Worm (Caenorhabditis elegans) whole organism, early embryonic: ENCODE data around the gene oac-53.

Experiments used
- B0310.2 ChIP-seq: sonication (generic microtip); optimal IDR thresholded peaks from 2 replicates; lab custom pipeline; 2016; ENCODE audit warnings: mild to moderate bottlenecking, missing genetic modification characterization, missing compliant biosample characterization
- F13C5.2 ChIP-seq: sonication (generic microtip); optimal IDR thresholded peaks from 2 replicates; lab custom pipeline; 2017; ENCODE audit warnings: mild to moderate bottlenecking, missing genetic modification characterization, inconsistent platforms, missing compliant biosample characterization
- aly-1 ChIP-seq: sonication (generic microtip); optimal IDR thresholded peaks from 2 replicates; lab custom pipeline; 2016; ENCODE audit warnings: missing genetic modification characterization, missing compliant biosample characterization
- ama-1 ChIP-seq: fragments of 150-350 bp; optimal IDR thresholded peaks from 2 replicates; lab custom pipeline; 2014
- ceh-13 ChIP-seq: fragments of 200-800 bp; sonication (Bioruptor generic); optimal IDR thresholded peaks from 2 replicates; lab custom pipeline; 2018; ENCODE audit warnings: mild to moderate bottlenecking, missing genetic modification characterization, missing compliant biosample characterization
- ceh-36 ChIP-seq: sonication (generic microtip); optimal IDR thresholded peaks from 2 replicates; lab custom pipeline; 2016; ENCODE audit warnings: missing genetic modification characterization, inconsistent platforms, missing compliant biosample characterization
- ets-7 ChIP-seq: sonication (generic microtip); optimal IDR thresholded peaks from 2 replicates; lab custom pipeline; 2016; ENCODE audit warnings: missing genotype, missing genetic modification characterization, missing compliant biosample characterization
- flt-1 ChIP-seq: fragments of 200-800 bp; sonication (Bioruptor generic); IDR thresholded peaks from 2 replicates; pipeline ENCODE4 v1.3.6; 2022; ENCODE audit warnings: missing genetic modification characterization, missing compliant biosample characterization
- hmbx-1 ChIP-seq: sonication (generic microtip); optimal IDR thresholded peaks from 2 replicates; lab custom pipeline; 2016; ENCODE audit warnings: mild to moderate bottlenecking, missing genetic modification characterization, missing compliant biosample characterization
- hmg-4 ChIP-seq: fragments of 200-800 bp; sonication (Bioruptor generic); optimal IDR thresholded peaks from 2 replicates; lab custom pipeline; 2018; ENCODE audit warnings: mild to moderate bottlenecking, missing genetic modification characterization, missing compliant biosample characterization
- hnd-1 ChIP-seq: sonication (generic microtip); optimal IDR thresholded peaks from 2 replicates; lab custom pipeline; 2016; ENCODE audit warnings: missing genetic modification characterization, missing compliant biosample characterization
- pes-1 ChIP-seq: fragments of 200-800 bp; sonication (Bioruptor generic); IDR thresholded peaks from 2 replicates; pipeline ENCODE4 v1.3.6; 2022; ENCODE audit warnings: missing genetic modification reagents, missing genetic modification characterization, missing compliant biosample characterization
- scrt-1 ChIP-seq: fragments of 200-800 bp; sonication (Bioruptor generic); IDR thresholded peaks from 2 replicates; pipeline ENCODE4 v1.3.6; 2022; ENCODE audit warnings: missing genetic modification characterization, missing compliant biosample characterization
- sea-1 ChIP-seq: fragments of 200-800 bp; sonication (Bioruptor generic); conservative IDR thresholded peaks from 2 replicates; pipeline ENCODE4 v1.3.6; 2022; ENCODE audit warnings: missing genetic modification characterization, missing compliant biosample characterization
- tbx-11 ChIP-seq: fragments of 200-800 bp; sonication (Bioruptor generic); IDR thresholded peaks from 2 replicates; pipeline ENCODE4 v1.3.6; 2022; ENCODE audit warnings: missing genetic modification characterization, missing compliant biosample characterization
- tbx-37 ChIP-seq: fragments of 200-800 bp; sonication (Bioruptor generic); conservative IDR thresholded peaks from 2 replicates; pipeline ENCODE4 v1.3.6; 2022; ENCODE audit warnings: missing genetic modification reagents, missing genetic modification characterization, missing compliant biosample characterization
- tra-4 ChIP-seq: sonication (generic microtip); optimal IDR thresholded peaks from 2 replicates; lab custom pipeline; 2017; ENCODE audit warnings: missing genetic modification characterization, missing compliant biosample characterization

oac-53 gene

DNA sequence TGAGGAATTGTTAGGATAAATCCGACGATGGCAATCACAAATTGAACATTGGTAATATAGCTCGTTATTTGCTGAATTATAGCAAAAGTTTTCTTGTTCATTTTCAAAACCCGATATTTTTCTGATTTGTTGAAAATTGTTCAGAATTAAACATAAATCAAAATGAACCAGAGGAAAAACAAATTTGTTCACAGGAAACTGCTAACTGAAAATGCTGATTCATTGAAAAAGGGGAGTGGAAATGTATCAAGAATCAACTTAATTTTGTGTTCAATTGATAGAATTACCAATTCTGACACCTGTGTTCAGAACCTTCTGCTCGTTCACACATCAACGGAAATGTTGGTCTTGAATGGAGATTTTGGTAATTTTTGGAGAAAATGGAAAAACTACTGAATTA, 15.8 kb upstream of the oac-53 start, which contains the start of gene srw-77:
Gene srw-77, minus strand, starts transcription at position 101 of the 400 bp plus-strand sequence.
- TF ChIP-seq ceh-13 (GFP tag; lab: Kevin White, UChicago) (no peak), scrt-1 (no peak)

DNA sequence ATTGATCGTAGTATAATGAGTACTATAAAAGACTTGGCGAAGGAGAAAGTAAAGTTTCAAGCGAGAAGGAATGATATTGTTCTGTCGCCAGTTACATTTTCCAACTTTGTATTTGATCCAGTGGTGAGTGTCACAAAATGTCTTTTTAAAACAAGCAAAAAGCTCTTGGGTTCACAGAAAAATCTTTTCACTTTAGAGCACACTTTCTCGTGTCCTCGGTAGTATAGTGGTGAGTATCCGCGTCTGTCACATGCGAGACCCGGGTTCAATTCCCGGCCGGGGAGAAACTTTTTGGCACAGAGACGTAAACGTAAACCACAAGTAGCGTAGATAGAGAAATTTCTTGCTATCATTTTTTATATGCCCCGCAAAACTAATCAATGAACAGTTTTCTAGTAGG, 12.6 kb upstream of the oac-53 start:
- TF ChIP-seq hmg-4 (GFP tag; lab: Kevin White, UChicago): no peak
- no peak for TF ChIP-seq ceh-13 (GFP tag; lab: Kevin White, UChicago)
- TF ChIP-seq ama-1: no peak
- TF ChIP-seq hnd-1 (tag; lab: Kevin White, UChicago): no peak
- no peak for TF ChIP-seq tbx-37 (GFP tag; lab: Robert Waterston, UW)
- no peak for TF ChIP-seq B0310.2 (tag; lab: Kevin White, UChicago)
- no peak for TF ChIP-seq F13C5.2
- TF ChIP-seq tra-4 (tag; lab: Kevin White, UChicago): no peak
- TF ChIP-seq pes-1 (GFP tag; lab: Robert Waterston, UW): no peak
- TF ChIP-seq flt-1: no peak
- TF ChIP-seq ets-7 (tag; lab: Kevin White, UChicago): no peak
- no peak for TF ChIP-seq hmbx-1

DNA sequence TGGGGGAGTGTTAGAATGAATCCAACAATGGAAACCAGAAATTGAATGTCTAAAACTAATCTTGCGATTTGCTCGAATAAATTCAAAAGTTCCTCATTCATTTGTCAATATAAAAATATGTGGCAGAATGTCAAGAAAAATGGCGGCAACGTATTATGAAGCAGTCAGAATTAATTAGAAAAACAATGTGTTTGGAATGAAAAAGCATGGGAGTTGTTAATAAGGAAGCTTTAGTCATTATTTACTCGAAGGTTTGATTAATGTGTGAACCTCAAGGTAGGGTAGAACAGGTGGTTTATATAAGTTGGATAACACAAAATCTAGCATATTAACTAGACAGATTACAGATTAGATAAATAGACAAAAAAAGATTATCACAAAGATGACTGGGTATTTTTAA, 10.4 kb upstream of the oac-53 start, which contains the start of gene srw-76:
Gene srw-76, minus strand, starts transcription at position 101 of the 400 bp plus-strand sequence.
- TF ChIP-seq F13C5.2 (no peak), hmbx-1 (no peak), scrt-1 (no peak), ets-7 (tag; lab: Kevin White, UChicago) (no peak), ceh-36 (no peak), tra-4 (tag; lab: Kevin White, UChicago) (no peak)

DNA sequence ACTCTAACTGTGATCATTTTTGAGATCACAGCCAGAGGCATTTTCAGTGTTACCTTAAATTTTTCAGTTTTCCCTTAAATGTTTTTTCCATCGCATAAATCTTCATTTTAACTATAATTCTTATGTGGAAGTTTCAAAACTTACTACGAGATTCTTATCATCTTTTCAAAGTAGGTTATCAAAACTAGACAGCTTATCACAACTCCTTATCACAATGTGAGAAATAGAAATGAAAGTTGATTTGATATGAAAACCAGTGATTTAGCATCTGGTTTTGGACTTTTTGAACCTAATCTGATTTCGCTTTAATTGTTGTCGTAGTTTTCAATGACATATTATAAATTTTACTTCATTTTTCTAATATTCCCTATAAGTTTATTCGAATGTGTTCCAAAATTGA, 8.1 kb upstream of the oac-53 start, which contains the start of gene mltn-11:
Gene mltn-11, plus strand, starts transcription at position 276 of the 400 bp plus-strand sequence.
- TF ChIP-seq ama-1 (no peak), hmbx-1 (no peak), hnd-1 (tag; lab: Kevin White, UChicago) (no peak), tra-4 (tag; lab: Kevin White, UChicago) (no peak), F13C5.2 (no peak), hmg-4 (GFP tag; lab: Kevin White, UChicago) (no peak), tbx-11 (GFP tag; lab: Robert Waterston, UW) (no peak), ets-7 (tag; lab: Kevin White, UChicago) (no peak), B0310.2 (tag; lab: Kevin White, UChicago) (no peak), sea-1 (GFP tag; lab: Robert Waterston, UW) (no peak), pes-1 (GFP tag; lab: Robert Waterston, UW) (no peak), flt-1 (no peak)

DNA sequence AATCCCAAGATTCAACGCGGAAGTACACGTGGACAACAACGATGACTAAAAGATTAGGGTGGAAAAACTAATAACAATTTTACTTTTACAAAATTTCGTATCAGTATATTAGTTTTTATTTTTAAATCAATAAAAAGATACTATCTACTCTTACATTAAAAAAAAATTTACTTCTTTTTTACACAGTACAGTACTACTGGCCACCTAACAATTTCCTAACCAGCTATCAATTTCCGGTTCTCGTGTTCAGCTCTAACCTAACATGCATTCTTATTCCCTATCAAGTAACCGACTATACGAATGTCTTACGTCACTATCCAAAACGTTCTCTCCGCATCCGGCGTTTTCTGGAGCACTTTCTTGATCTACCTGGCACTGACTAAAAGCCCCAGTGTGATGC, 1.8 kb upstream of the oac-53 start, which contains the start of gene srd-21:
Gene srd-21, plus strand, starts transcription at position 301 of the 400 bp plus-strand sequence.
- TF ChIP-seq hnd-1 (tag; lab: Kevin White, UChicago): no peak
- TF ChIP-seq hmg-4 (GFP tag; lab: Kevin White, UChicago): no peak
- TF ChIP-seq flt-1: no peak
- no peak for TF ChIP-seq scrt-1
- no peak for TF ChIP-seq ama-1
- no peak for TF ChIP-seq pes-1 (GFP tag; lab: Robert Waterston, UW)
- TF ChIP-seq ceh-13 (GFP tag; lab: Kevin White, UChicago): no peak
- no peak for TF ChIP-seq hmbx-1

DNA sequence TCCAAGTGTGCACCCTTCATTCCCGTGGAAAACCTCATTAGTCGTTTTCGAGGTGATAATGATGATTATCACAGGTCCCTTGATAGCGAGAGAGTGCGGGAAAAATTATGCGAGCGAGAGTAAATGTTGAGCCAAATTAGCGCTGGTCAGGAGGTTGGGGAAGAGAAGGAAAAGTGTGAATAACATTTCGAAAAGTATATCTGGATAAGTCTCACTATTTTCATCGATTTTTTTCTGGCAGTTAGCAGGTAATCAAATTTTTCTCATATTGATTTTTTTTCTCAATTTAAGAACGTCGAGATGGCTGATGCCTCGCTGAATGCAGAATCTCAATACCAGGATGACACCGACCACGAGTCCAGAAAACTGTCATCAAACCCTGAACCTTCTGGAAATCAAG, 1.2 kb upstream of the oac-53 start, which contains the start of gene W06G6.2:
Gene W06G6.2, plus strand, starts transcription at position 301 of the 400 bp plus-strand sequence.
- TF ChIP-seq hmg-4 (GFP tag; lab: Kevin White, UChicago) (no peak), flt-1 (no peak), ceh-13 (GFP tag; lab: Kevin White, UChicago) (no peak), tbx-37 (GFP tag; lab: Robert Waterston, UW) (no peak), sea-1 (GFP tag; lab: Robert Waterston, UW) (no peak), tbx-11 (GFP tag; lab: Robert Waterston, UW) (no peak), hnd-1 (tag; lab: Kevin White, UChicago) (no peak), tra-4 (tag; lab: Kevin White, UChicago) (no peak), ama-1 (no peak), B0310.2 (tag; lab: Kevin White, UChicago) (no peak), aly-1 (tag; lab: Kevin White, UChicago) (no peak), pes-1 (GFP tag; lab: Robert Waterston, UW) (no peak), ets-7 (tag; lab: Kevin White, UChicago) (no peak), hmbx-1 (no peak), scrt-1 (no peak), ceh-36 (no peak), F13C5.2 (no peak)

DNA sequence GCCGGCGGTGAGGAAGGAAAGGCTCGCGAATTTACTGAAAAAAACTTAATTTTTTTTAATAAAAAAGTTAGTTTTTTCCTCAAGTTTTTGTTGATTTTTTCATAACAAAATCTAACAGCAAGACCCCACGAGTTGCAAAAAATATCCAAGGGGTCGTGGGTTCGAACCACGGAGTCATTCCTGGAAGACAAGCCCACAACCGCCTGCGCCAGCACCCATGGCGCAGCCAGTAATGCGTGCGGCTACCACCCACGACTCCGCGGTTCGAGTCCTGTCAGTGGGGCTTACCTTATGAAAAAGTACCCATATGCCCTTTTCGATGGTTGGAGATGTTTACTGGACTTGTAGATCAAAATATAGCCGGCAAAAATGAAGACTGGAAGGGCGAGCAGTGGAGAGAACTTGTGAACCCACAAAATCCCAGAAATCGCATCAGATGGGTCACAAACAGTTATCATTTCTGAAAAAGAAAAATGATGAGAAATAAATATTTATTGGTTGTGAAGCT, 5.0 kb downstream of the oac-53 start, which contains the start of gene Y70C5A.2:
Gene Y70C5A.2, minus strand, starts transcription at position 458 of the 508 bp plus-strand sequence.
- TF ChIP-seq F13C5.2 (no peak), tbx-37 (GFP tag; lab: Robert Waterston, UW) (no peak), hmg-4 (GFP tag; lab: Kevin White, UChicago) (no peak), tbx-11 (GFP tag; lab: Robert Waterston, UW) (no peak), ets-7 (tag; lab: Kevin White, UChicago) (no peak), hmbx-1 (no peak), B0310.2 (tag; lab: Kevin White, UChicago) (no peak), aly-1 (tag; lab: Kevin White, UChicago) (no peak), pes-1 (GFP tag; lab: Robert Waterston, UW) (no peak), ceh-13 (GFP tag; lab: Kevin White, UChicago) (no peak), sea-1 (GFP tag; lab: Robert Waterston, UW) (no peak), tra-4 (tag; lab: Kevin White, UChicago) (no peak), flt-1 (no peak), ama-1 (no peak)

DNA sequence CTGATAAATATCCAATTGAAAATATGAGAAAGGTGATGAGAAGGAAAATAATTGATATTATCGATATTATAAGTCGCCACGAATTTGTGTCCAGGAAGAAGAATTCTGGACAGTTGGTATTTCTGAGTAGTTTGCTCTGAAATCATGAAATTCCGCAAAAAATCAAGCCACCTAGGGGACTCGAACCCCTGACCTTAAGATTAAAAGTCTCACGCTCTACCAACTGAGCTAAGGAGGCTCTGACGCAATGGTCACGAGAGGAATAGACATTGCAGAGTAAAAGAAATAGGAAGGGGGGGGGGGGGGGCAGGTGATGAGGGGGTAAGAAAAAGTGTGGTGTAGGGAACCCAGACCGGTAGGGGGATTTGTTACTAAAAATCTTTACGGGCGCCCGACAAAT, 5.9 kb downstream of the oac-53 start:
- 0 out of 2 replicates have a peak, but pooled peaks have one; percentile 58 for TF ChIP-seq scrt-1
- TF ChIP-seq ceh-36: peak; percentile 75
- TF ChIP-seq aly-1 (tag; lab: Kevin White, UChicago): peak; percentile 20
- TF ChIP-seq flt-1: peak; percentile 79
- no peak for TF ChIP-seq hnd-1 (tag; lab: Kevin White, UChicago)
- peak; percentile 75 for TF ChIP-seq tbx-11 (GFP tag; lab: Robert Waterston, UW)
- TF ChIP-seq ets-7 (tag; lab: Kevin White, UChicago): no peak
- peak; percentile 35 for TF ChIP-seq F13C5.2
- no peak for TF ChIP-seq hmbx-1
- no peak for TF ChIP-seq hmg-4 (GFP tag; lab: Kevin White, UChicago)
- no peak for TF ChIP-seq tra-4 (tag; lab: Kevin White, UChicago)
- peak; percentile 8 for TF ChIP-seq B0310.2 (tag; lab: Kevin White, UChicago)
- peak; percentile 65; the same call in 1 of the 2 replicates for TF ChIP-seq sea-1 (GFP tag; lab: Robert Waterston, UW)
- TF ChIP-seq ama-1: no peak
- peak; percentile 84 for TF ChIP-seq pes-1 (GFP tag; lab: Robert Waterston, UW)
- peak; percentile 56 for TF ChIP-seq tbx-37 (GFP tag; lab: Robert Waterston, UW)
- peak; percentile 51 for TF ChIP-seq ceh-13 (GFP tag; lab: Kevin White, UChicago)
